Worm (Caenorhabditis elegans) whole organism, dauer: Measurements from ENCODE around the gene C13G5.2.

Experiments
- unc-62 ChIP-seq: sonication (generic microtip); optimal IDR thresholded peaks from 2 replicates; lab custom pipeline; 2017; ENCODE audit warnings: missing biosample characterization, missing genetic modification reagents, missing genetic modification characterization

C13G5.2 gene

DNA sequence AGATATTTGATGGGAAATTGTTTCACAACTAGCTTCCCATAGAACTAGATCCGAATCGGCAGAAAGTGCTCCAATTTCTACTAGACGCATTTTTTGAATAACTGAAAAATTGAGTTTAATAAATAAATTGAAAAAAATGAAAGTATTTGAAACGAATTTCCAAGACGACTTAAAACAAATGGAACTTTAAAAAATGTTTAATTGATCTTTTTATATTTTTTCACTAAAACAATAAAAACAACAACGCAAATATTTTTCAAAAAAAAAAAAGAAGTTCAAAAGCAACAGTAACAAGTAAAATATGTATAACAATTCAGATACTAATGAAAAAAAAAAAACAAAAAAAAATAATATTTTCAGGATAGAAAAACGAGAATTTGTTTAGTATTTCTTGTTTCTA, 8.6 kb downstream of the C13G5.2 start, which contains the start of gene C06E1.9:
Gene C06E1.9, minus strand, starts transcription at position 101 of the 400 bp plus-strand sequence.
- TF ChIP-seq unc-62, result no peak

DNA sequence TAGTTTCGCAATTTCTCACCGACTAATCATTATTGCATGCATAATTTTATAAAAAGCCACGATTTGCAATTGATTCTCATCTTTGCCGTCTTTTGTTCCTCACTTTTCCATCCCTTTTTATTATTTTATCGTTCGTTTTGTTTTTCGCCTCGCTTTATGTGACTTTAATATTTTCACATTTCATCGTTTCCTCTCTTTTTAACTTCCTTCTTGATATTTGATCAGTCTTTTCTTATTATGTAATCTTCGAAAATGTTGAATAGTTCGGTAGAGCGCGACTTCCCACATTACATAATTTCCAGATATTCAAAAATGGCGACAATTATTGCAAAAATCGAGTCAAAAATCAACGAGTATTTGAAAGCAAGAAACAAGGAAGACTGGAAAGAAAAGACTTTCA, 12.7 kb downstream of the C13G5.2 start, which contains the start of gene C06E1.1:
Gene C06E1.1, plus strand, starts transcription at position 301 of the 400 bp plus-strand sequence.
- TF ChIP-seq unc-62, result no peak

DNA sequence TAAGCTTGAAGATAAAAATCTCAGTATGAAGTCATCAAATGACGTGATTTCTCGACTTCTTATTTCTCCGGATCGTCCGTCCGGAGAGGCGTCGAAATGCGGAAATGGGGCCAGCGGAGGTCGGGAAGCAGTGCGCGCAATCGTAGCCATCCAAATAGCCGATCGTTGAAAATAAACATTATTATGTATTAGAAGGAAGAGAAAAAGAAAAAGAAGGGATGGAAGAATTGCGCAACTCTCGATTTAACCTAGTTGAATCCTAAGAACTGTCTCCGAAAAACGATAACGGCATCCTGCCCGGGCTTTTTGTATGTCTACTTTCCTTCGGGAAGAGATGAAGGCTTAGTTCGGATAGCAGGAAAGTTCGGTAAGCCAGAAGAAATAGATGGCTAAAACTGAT, 16.1 kb downstream of the C13G5.2 start:
- TF ChIP-seq unc-62, result no peak

DNA sequence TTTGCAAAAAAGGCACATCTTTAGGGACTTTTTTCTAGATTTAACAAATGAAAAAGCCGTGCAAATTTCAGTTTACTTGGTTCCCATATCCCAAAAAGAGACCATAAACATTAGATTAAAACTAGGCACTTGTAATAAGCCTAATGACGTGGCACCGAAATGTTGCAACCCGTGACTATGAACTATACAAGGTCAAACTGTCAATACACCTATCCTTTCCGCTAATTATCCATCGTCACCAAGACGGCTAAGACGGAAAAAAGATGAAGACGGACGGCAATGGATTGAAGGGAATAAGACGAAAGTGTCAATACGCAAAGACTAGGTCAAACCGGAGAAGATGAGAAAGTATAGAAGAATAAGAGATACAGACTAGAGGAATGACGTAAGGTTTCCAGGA, 19.3 kb downstream of the C13G5.2 start:
- no peak for TF ChIP-seq unc-62

DNA sequence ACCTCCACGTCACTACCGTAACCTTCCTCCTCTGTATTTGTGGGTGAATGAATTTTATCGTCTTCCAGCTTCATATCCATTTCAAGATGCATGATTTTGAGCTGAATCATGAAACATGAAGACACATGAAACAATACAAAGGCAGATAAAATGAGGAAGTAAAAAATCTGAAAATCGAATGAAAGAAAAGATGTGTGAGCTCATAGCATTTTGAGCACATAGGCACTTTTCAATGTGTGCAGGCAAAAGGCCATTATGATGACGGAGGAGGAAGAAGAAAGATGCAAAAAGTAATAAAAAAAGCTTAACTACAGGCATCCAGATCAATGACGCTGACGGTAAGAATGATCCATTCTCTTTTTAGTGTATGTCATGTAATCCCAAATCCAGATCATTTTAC, 20.5 kb downstream of the C13G5.2 start, which contains the start of gene ztf-30:
Gene ztf-30, minus strand, starts transcription at position 101 of the 400 bp plus-strand sequence.
- no peak for TF ChIP-seq unc-62

DNA sequence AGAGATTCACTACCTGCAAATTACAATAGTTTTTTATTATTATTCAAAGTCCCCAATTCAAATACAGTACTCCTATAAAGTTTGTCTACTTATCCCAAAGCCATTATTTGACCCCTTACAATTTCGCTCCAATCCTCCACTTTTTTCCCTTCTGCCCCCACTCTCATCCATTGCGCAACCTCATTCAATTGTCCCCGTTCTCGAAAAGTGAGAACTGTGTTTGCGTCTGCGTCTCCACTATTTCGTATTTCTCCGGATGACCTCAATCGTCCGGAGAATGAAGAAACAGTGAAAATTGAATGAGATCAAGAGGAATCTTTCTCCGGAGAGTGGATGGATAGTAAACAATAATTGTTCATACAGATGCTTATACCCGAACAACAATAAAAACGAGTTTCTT, 21.6 kb downstream of the C13G5.2 start:
- no peak for TF ChIP-seq unc-62

DNA sequence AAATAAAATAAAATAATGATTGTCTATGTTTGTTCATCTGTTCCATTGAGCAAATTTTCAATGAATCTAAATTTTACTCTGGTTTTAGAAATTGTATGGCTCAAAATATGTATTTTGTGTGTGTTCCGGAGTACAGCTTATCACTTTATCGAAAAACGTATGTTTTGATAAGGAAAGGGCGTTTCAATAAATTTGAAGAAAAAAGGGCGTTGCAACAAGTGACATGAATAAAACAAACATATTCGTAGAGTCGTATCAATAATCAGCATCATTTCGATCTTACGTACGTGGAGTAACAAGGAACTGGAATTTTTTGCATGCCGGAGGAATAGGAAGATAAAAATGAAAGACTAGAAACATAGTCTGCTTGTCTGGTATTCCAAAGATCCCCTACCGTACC, 24.2 kb downstream of the C13G5.2 start:
- TF ChIP-seq unc-62, result no peak

DNA sequence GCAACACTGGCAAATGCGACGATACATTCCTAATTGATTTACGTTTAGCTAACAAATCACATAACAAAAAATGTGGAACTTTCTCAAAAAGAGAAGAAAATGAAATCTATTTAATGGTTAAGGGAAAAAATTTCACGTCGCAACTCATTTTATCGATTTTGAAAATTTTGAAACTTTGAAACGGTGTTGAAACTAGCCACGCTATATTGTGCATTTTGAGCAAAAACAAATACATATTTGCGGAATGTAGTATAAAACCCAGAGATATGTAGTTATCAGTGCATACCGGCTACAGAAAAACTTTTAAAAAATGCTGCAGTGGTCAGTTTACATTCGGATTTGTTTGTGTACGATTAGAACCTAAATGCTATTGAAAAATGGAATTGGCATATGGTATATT, 24.6 kb downstream of the C13G5.2 start, which contains the start of gene C06E1.7:
Gene C06E1.7, minus strand, starts transcription at position 101 of the 400 bp plus-strand sequence.
- no peak for TF ChIP-seq unc-62

DNA sequence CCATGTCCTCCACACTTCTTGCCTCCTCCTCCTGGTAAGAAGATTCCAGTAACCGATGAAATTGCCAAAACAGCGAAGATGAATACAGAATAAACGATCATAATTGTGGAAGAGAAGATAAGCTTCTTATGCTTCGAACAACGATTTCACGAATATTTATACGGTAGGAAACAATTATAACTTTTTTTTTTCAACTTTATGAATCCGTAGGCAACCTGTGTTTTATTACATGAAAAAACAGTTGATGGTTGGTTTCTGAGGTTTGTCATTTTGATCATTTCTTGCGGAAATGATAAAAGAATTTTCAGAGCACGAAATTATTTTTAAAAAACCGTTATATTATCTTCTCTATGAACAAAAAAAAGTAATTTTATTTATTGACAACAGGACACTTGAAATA, 27.4 kb downstream of the C13G5.2 start, which contains the start of gene fipr-16:
Gene fipr-16, minus strand, starts transcription at position 101 of the 400 bp plus-strand sequence.
- TF ChIP-seq unc-62, result no peak

DNA sequence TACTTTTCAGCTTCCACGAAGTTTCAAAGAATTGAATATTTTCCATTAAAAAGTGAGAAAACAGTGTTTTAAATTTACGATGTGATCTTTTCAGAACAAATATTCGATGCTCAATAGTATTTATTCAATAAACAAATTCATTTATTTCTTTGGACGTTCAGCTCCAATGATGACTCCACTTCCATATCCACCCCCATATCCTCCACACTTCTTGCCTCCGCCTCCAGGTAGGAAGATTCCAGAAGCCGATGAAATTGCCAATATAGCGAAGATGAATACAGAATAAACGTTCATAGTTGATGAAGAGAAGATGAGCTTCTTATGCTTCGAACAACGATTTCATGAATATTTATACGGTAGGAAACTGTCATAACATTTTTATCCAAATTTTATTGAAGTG, 29.1 kb downstream of the C13G5.2 start, which contains the start of gene fip-3:
Gene fip-3, minus strand, starts transcription at position 294 of the 400 bp plus-strand sequence.
- TF ChIP-seq unc-62, result no peak

DNA sequence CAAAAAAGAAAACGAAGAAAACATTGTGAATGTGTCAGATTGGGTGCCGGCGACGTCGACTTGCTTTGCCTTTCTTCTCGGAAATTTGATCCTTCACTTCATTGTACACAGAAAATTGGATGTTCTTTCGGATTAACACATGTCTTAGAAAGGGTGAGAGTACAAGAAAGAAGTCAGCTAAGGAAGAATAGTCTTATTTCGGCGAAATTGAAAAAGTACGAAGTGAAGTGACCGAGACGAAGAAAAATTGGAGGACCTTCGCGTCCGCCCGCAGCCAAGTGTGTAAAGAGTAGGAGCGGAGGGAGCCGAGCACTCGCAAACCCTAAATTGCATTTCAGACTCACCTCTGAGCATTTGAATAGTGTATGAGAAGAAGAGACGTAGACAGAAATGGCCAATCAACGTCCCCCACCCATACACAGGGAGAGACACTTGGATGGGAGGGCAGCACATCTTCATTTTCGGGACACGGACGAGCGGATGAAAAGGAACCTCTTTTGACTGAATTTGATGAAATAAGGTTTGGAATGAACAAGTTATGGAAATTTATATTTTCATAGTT, 29.6 kb downstream of the C13G5.2 start, which contains the start of gene glr-1:
Gene glr-1, minus strand, starts transcription at position 51 of the 562 bp plus-strand sequence.
- TF ChIP-seq unc-62, result no peak

DNA sequence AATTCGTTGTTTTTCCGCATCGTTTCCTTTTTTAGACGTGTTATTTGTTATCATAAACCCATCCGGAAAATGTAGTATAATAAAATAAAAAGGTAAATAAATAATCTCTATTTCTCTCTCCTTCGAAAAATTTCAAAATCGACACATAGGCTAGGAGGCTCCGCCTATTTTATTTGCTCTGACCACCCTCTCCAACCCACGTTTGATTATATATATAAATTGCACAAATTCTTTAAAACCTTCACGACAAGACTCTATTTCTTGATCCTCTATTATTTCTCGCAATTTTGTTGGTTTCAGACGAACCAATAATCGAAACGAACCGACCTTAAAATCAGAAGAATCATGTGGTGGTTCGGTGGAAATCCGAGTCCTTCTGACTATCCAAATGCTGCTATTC, 37.5 kb downstream of the C13G5.2 start, which contains the start of gene doxa-1:
Gene doxa-1, plus strand, starts transcription at position 301 of the 400 bp plus-strand sequence.
- no peak for TF ChIP-seq unc-62

DNA sequence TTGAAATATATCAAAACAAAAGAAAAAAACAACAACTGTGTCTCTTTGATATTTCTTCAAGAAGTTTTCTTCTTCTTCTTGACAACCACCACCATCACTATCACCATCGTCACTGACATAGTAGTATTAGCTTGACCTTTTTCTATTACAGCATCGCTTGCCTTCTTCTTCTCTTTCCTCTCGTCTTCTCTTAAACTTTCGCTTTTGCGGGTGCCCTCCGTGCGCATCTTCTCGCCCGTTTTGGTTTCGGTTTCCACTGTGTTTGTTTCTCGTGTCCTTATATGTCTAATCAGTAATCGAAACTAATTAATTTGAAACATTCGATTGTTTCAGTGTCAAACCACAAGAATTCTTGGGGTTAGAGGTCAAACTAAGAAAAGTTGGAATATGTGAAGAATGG, 38.9 kb downstream of the C13G5.2 start:
- no peak for TF ChIP-seq unc-62

DNA sequence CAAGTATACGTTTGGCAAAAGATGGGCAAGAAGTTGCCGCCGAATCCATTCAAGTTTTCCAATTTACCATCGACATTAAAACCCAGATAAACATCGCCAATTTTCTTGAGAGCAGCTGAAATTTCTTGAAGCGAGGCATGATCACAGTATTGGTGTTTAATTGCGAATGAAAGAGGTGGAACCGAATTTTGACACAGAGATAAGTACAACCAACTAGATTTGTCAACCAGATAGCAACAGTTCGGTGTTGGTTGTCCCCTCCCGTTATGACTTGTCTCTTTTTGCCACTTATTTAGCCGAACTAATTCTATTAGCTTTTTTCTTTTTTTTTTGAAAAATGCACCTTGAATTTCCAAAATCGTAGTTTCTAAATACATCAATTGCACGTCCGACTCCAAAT, 39.9 kb downstream of the C13G5.2 start:
- no peak for TF ChIP-seq unc-62

DNA sequence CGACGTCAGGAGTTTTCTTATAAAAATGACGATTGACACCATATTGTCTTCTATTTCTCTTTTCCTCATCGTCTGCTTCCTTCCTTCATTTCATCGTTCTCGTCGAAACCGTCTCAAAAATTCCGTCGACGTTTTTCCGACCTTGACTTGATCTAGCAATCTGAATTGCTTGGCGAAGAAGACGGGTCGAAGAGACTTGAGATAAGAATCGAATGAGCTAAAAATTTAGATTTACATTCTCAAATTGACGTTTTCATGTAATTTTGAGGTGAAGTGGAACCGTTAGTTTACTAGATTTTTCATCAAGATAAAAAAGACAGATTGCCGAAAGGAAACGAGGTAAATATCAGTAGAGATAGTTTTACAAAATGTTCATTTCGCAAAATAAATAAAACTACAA, 40.7 kb downstream of the C13G5.2 start:
- TF ChIP-seq unc-62, result no peak

DNA sequence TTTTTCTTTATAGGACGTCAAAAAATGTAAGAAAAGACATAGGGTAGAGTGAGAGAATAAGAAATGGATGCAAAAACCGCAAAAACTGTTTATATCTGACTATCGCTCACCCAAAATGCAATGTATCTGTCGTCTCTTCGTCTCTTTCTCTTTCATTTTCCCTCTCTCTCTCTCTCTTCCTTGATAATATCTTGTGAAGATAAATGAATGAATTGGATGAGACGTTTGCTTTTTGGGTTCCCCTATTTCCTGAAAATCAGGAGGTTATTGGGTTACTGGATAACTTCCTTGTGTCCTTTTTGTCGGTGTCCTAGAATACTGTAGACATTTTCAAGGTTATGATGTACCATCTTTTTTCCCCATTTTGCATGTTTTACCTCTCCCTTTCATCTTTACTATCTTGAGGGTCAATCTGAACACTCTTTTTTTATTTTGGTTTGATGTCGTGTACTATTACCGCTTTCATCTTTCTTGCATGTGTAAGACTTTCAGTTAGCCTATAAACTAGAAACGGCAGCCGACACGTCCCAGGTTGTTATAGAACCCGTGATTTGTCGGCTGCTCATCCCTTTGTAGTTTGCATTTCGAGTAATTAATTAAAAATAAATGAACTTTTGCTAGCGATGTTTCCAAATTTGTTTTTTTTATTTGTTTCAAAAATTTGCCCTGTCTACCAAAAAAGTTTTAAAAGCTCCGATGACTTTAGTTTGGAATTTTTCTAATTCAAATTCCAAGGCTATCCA, 42.7 kb downstream of the C13G5.2 start:
- TF ChIP-seq unc-62, result no peak

DNA sequence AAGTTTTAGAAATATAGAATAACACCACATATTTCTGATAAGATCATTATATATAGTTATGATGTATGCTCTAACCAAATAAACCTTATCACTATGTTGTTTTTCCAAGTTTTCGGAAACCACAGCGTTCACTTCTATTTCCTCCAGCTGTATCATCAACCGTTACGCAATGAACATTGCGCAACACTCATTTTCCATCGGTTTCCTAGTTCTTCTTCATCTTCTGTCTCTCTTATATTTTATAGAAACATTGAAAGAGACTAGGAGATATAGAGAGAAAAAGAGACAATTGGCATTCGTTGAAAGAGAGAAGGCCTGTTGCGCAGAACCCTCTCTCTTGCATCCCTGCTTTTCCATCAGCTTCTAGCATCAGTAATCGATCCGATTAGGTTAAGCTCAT, 44.0 kb downstream of the C13G5.2 start:
- no peak for TF ChIP-seq unc-62

DNA sequence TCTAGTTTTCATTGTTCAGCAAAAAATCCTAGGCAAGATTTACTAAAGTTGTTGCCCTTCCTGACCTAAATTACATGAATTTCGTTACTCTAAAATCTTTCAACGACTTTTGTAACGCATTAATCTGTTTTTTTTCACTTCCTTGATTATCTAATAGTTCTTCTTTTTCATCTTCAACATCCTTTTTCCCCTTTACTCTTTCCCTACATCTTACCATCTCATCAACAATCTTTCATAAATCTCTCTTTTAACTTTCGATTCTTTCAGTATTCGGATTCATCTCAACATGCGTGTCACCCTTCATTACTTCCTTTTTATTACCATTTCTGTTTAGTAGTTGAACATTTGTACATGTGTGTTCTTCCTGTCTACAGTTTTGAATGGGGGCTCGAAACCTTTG, 44.4 kb downstream of the C13G5.2 start:
- TF ChIP-seq unc-62, result no peak
